Worm (Caenorhabditis elegans) whole organism, young adult: ENCODE results near the gene sulp-8.

ENCODE experiments used
- B0035.1 ChIP-seq: sonication (generic microtip); optimal IDR thresholded peaks from 2 replicates; lab custom pipeline; 2016; ENCODE audit warnings: missing genetic modification characterization, mild to moderate bottlenecking, missing compliant biosample characterization, missing genotype, missing genetic modification reagents
- C06A6.2 ChIP-seq: fragments of 200-800 bp; sonication (Bioruptor generic); conservative IDR thresholded peaks from 2 replicates; pipeline ENCODE4 v1.3.6; 2022; ENCODE audit warnings: missing genetic modification characterization, missing compliant biosample characterization
- F55B11.4 ChIP-seq: sonication (generic microtip); optimal IDR thresholded peaks from 2 replicates; lab custom pipeline; 2016; ENCODE audit warnings: missing compliant biosample characterization, missing genetic modification characterization, borderline replicate concordance; ENCODE audit not compliant: insufficient read depth
- lag-1 ChIP-seq: fragments of 200-800 bp; sonication (Bioruptor generic); IDR thresholded peaks from 2 replicates; pipeline ENCODE4 v1.3.6; 2022; ENCODE audit warnings: missing genetic modification reagents, missing genetic modification characterization, missing compliant biosample characterization
- let-607 ChIP-seq, 2 experiments: fragments of 200-800 bp in 1 of 2; sonication (Bioruptor generic) in 1 of 2; sonication (generic microtip) in 1 of 2; optimal IDR thresholded peaks; 2 replicates each; lab custom pipeline; 2016 to 2018; ENCODE audit warnings: mild to moderate bottlenecking in 2 of 2, missing compliant biosample characterization in 2 of 2, missing genetic modification characterization in 2 of 2, moderate library complexity in 2 of 2, missing genotype in 1 of 2
- nfyb-1 ChIP-seq: fragments of 200-800 bp; sonication (Bioruptor generic); IDR thresholded peaks from 2 replicates; pipeline ENCODE4 v1.3.6; 2022; ENCODE audit warnings: missing genetic modification reagents, missing genetic modification characterization, missing compliant biosample characterization
- unc-62 ChIP-seq: fragments of 150-350 bp; optimal IDR thresholded peaks from 2 replicates; lab custom pipeline; 2014; ENCODE audit warnings: missing biosample characterization, missing genetic modification reagents, missing genetic modification characterization
- ztf-25 ChIP-seq: fragments of 200-800 bp; sonication (Bioruptor generic); IDR thresholded peaks from 2 replicates; pipeline ENCODE4 v1.3.6; 2022; ENCODE audit warnings: missing genetic modification reagents, missing genetic modification characterization, missing compliant biosample characterization

ce11 chrV:9692649-9693112, 19.2 kb upstream of the sulp-8 start, which contains the start of gene ZK287.7:
- no peak for TF ChIP-seq unc-62 (GFP tag; lab: Kevin White, UChicago)
- TF ChIP-seq ztf-25 (GFP tag; lab: Robert Waterston, UW) = no peak
- no peak for TF ChIP-seq lag-1 (GFP tag; lab: Robert Waterston, UW)
- TF ChIP-seq nfyb-1 (GFP tag; lab: Robert Waterston, UW) = no peak
- TF ChIP-seq let-607 (tag; optimal IDR thresholded peaks at IDR 0.05; lab: Kevin White, UChicago) = no peak
- TF ChIP-seq F55B11.4 (tag; lab: Kevin White, UChicago) = no peak
- no peak for TF ChIP-seq B0035.1
- no peak for TF ChIP-seq C06A6.2 (GFP tag; lab: Robert Waterston, UW)
